Fruit fly (Drosophila melanogaster) whole organism, pupa: ENCODE data around the gene Aos1.

Experiments
- CG10348 ChIP-seq: fragments of 200-800 bp; sonication (Bioruptor generic); IDR thresholded peaks from 2 replicates; pipeline ENCODE4 v1.3.6; 2022; ENCODE audit warnings: missing biosample characterization, missing genetic modification characterization
- CG13204 ChIP-seq: fragments of 200-800 bp; sonication (Bioruptor generic); optimal IDR thresholded peaks from 2 replicates; lab custom pipeline; 2018; ENCODE audit warnings: missing biosample characterization, mild to moderate bottlenecking, missing genetic modification characterization, moderate library complexity
- CG32121 ChIP-seq: fragments of 200-800 bp; sonication (Bioruptor generic); IDR thresholded peaks from 2 replicates; pipeline ENCODE4 v1.3.6; 2022; ENCODE audit warnings: missing biosample characterization, missing genetic modification characterization
- D1 ChIP-seq: fragments of 200-800 bp; sonication (Bioruptor generic); optimal IDR thresholded peaks from 2 replicates; lab custom pipeline; 2018; ENCODE audit warnings: missing biosample characterization, mild to moderate bottlenecking, missing genetic modification characterization, moderate library complexity
- EcR ChIP-seq: fragments of 200-800 bp; sonication (Bioruptor generic); optimal IDR thresholded peaks from 3 replicates; lab custom pipeline; 2019; ENCODE audit warnings: missing biosample characterization, missing genetic modification characterization, mild to moderate bottlenecking, moderate library complexity, missing genetic modification reagents
- Ets98B ChIP-seq: fragments of 200-800 bp; sonication (Bioruptor generic); IDR thresholded peaks from 2 replicates; pipeline ENCODE4 v1.3.6; 2022; ENCODE audit warnings: missing biosample characterization, missing genetic modification characterization
- Pif1A ChIP-seq: fragments of 200-800 bp; sonication (Bioruptor generic); optimal IDR thresholded peaks from 3 replicates; lab custom pipeline; 2016; ENCODE audit warnings: missing biosample characterization, missing genetic modification characterization
- Pif1B ChIP-seq: fragments of 200-800 bp; sonication (Bioruptor generic); optimal IDR thresholded peaks from 3 replicates; lab custom pipeline; 2016; ENCODE audit warnings: missing biosample characterization, missing genetic modification characterization
- fd96Ca ChIP-seq: fragments of 200-800 bp; sonication (Bioruptor generic); IDR thresholded peaks from 3 replicates; pipeline ENCODE4 v1.3.6; 2022; ENCODE audit warnings: missing biosample characterization, missing genetic modification characterization
- rn ChIP-seq: fragments of 200-800 bp; sonication (Bioruptor generic); IDR thresholded peaks from 2 replicates; pipeline ENCODE4 v1.3.6; 2022; ENCODE audit warnings: missing biosample characterization, missing genetic modification characterization

- no peak for TF ChIP-seq CG13204 (GFP tag; lab: Kevin White, UChicago)
- no peak for TF ChIP-seq CG10348 (GFP tag; lab: Robert Waterston, UW)
- TF ChIP-seq rn (GFP tag; lab: Robert Waterston, UW), result no peak
- no peak for TF ChIP-seq Ets98B (GFP tag; lab: Robert Waterston, UW)
- no peak for TF ChIP-seq Pif1A (GFP tag; lab: Kevin White, UChicago)
- no peak for TF ChIP-seq EcR
- TF ChIP-seq CG32121 (GFP tag; lab: Robert Waterston, UW), result 0 out of 2 replicates have a peak, but pooled peaks have one; percentile 29
- TF ChIP-seq D1, result no peak
- TF ChIP-seq Pif1B (GFP tag; lab: Kevin White, UChicago), result no peak
- TF ChIP-seq fd96Ca (GFP tag; lab: Robert Waterston, UW), result no peak
Measured at dm6 chr3R:12433764-12434163, at the start of gene Aos1, which contains the start of gene Srlp.
